Fruit fly (Drosophila melanogaster) whole organism, embryonic: ENCODE measurements around the gene mRpL20.
A peak's percentile ranks its signal among the peaks of the same experiment; 100 is the strongest.

ENCODE experiments used
- Awh ChIP-seq: fragments of 200-800 bp; sonication (Bioruptor generic); IDR thresholded peaks from 2 replicates; pipeline ENCODE4, ENCODE4 v1.3.6; 2022; ENCODE audit warnings: missing biosample characterization, missing genetic modification characterization
- CG10267 ChIP-seq: fragments of 200-800 bp; sonication (Bioruptor generic); optimal IDR thresholded peaks from 2 replicates; lab custom pipeline; 2018; ENCODE audit warnings: missing biosample characterization, mild to moderate bottlenecking, missing genetic modification characterization, moderate library complexity
- CG10959 ChIP-seq: fragments of 200-800 bp; sonication (Bioruptor generic); IDR thresholded peaks from 2 replicates; pipeline ENCODE4 v1.3.6; 2022; ENCODE audit warnings: missing biosample characterization, missing genetic modification characterization
- CG10979 ChIP-seq: fragments of 200-800 bp; sonication (Bioruptor generic); optimal IDR thresholded peaks from 2 replicates; lab custom pipeline; 2018; ENCODE audit warnings: missing biosample characterization, mild to moderate bottlenecking, missing genetic modification characterization, moderate library complexity
- CG13624 ChIP-seq: fragments of 200-800 bp; sonication (Bioruptor generic); optimal IDR thresholded peaks from 2 replicates; lab custom pipeline; 2016; ENCODE audit warnings: missing biosample characterization, missing genetic modification characterization
- CG14710 ChIP-seq: fragments of 200-800 bp; sonication (Bioruptor generic); optimal IDR thresholded peaks from 3 replicates; lab custom pipeline; 2019; ENCODE audit warnings: missing biosample characterization, mild to moderate bottlenecking, missing genetic modification characterization, moderate library complexity
- CG14965 ChIP-seq: fragments of 200-800 bp; sonication (Bioruptor generic); optimal IDR thresholded peaks from 2 replicates; lab custom pipeline; 2016; ENCODE audit warnings: missing biosample characterization, missing genetic modification characterization, borderline replicate concordance
- CG15479 ChIP-seq: fragments of 200-800 bp; sonication (Bioruptor generic); optimal IDR thresholded peaks from 3 replicates; lab custom pipeline; 2019; ENCODE audit warnings: missing biosample characterization, mild to moderate bottlenecking, missing genetic modification characterization, moderate library complexity
- CG1603 ChIP-seq: fragments of 200-800 bp; sonication (Bioruptor generic); optimal IDR thresholded peaks from 2 replicates; lab custom pipeline; 2019; ENCODE audit warnings: missing biosample characterization, mild to moderate bottlenecking, missing genetic modification characterization, moderate library complexity
- CG17829 ChIP-seq: fragments of 200-800 bp; optimal IDR thresholded peaks from 2 replicates; lab custom pipeline; 2019; ENCODE audit warnings: missing biosample characterization, mild to moderate bottlenecking, missing genetic modification characterization, moderate library complexity
- CG18262 ChIP-seq: fragments of 200-800 bp; optimal IDR thresholded peaks from 3 replicates; lab custom pipeline; 2019; ENCODE audit warnings: missing biosample characterization, mild to moderate bottlenecking, missing genetic modification characterization, moderate library complexity
- CG18764 ChIP-seq: fragments of 200-800 bp; sonication (Bioruptor generic); optimal IDR thresholded peaks from 3 replicates; lab custom pipeline; 2016; ENCODE audit warnings: missing biosample characterization, missing genetic modification characterization
- CG2712 ChIP-seq: fragments of 200-800 bp; optimal IDR thresholded peaks from 3 replicates; lab custom pipeline; 2019; ENCODE audit warnings: missing biosample characterization, mild to moderate bottlenecking, missing genetic modification characterization, moderate library complexity
- CG31441 ChIP-seq: fragments of 200-800 bp; sonication (Bioruptor generic); IDR thresholded peaks from 2 replicates; pipeline ENCODE4 v1.3.6; 2022; ENCODE audit warnings: missing biosample characterization, missing genetic modification characterization
- CG6272 ChIP-seq: fragments of 200-800 bp; sonication (Bioruptor generic); IDR thresholded peaks from 2 replicates; pipeline ENCODE4 v1.3.6; 2022; ENCODE audit warnings: missing biosample characterization, missing genetic modification characterization
- CG7271 ChIP-seq: fragments of 200-800 bp; sonication (Bioruptor generic); optimal IDR thresholded peaks from 2 replicates; lab custom pipeline; 2018; ENCODE audit warnings: missing biosample characterization, mild to moderate bottlenecking, missing genetic modification characterization, moderate library complexity
- CG7556 ChIP-seq: fragments of 200-800 bp; sonication (Bioruptor generic); optimal IDR thresholded peaks from 2 replicates; lab custom pipeline; 2017; ENCODE audit warnings: missing biosample characterization, mild to moderate bottlenecking, missing genetic modification characterization
- CG8924 ChIP-seq: fragments of 200-800 bp; optimal IDR thresholded peaks from 3 replicates; lab custom pipeline; 2019; ENCODE audit warnings: missing biosample characterization, mild to moderate bottlenecking, missing genetic modification characterization, moderate library complexity
- CG9727 ChIP-seq: fragments of 200-800 bp; sonication (Bioruptor generic); optimal IDR thresholded peaks from 3 replicates; lab custom pipeline; 2017; ENCODE audit warnings: missing biosample characterization, mild to moderate bottlenecking, missing genetic modification characterization
- CHES-1-like ChIP-seq: fragments of 200-800 bp; sonication (Bioruptor generic); optimal IDR thresholded peaks from 2 replicates; lab custom pipeline; 2016; ENCODE audit warnings: missing biosample characterization, missing genetic modification characterization
- CTCF ChIP-seq: fragments of 200-800 bp; sonication (Bioruptor generic); optimal IDR thresholded peaks from 2 replicates; lab custom pipeline; 2017; ENCODE audit warnings: missing biosample characterization, mild to moderate bottlenecking, missing genetic modification characterization, moderate library complexity
- Camta ChIP-seq: fragments of 200-800 bp; sonication (Bioruptor generic); optimal IDR thresholded peaks from 2 replicates; lab custom pipeline; 2016; ENCODE audit warnings: missing biosample characterization, missing genetic modification characterization
- CrebB ChIP-seq: fragments of 200-800 bp; sonication (Bioruptor generic); optimal IDR thresholded peaks from 3 replicates; lab custom pipeline; 2018; ENCODE audit warnings: missing biosample characterization, mild to moderate bottlenecking, missing genetic modification characterization
- D ChIP-seq, 2 experiments: fragments of 200-800 bp in 1 of 2; fragments of >200 bp in 1 of 2; sonication (Bioruptor generic) in 1 of 2; optimal IDR thresholded peaks; 2 replicates in 1 of 2; 3 replicates in 1 of 2; lab custom pipeline; 2017; ENCODE audit warnings: mild to moderate bottlenecking in 1 of 2, missing biosample characterization in 1 of 2, missing genetic modification characterization in 1 of 2, missing genetic modification reagents in 1 of 2
- D19A ChIP-seq: fragments of 200-800 bp; optimal IDR thresholded peaks from 3 replicates; lab custom pipeline; 2019; ENCODE audit warnings: missing biosample characterization, mild to moderate bottlenecking, missing genetic modification characterization, moderate library complexity
- Dref ChIP-seq: fragments of 200-800 bp; sonication (Bioruptor generic); IDR thresholded peaks from 2 replicates; pipeline ENCODE4 v1.3.6; 2022; ENCODE audit warnings: missing biosample characterization, missing genetic modification characterization
- Elba2 ChIP-seq: fragments of 200-800 bp; sonication (Bioruptor generic); optimal IDR thresholded peaks from 3 replicates; lab custom pipeline; 2016; ENCODE audit warnings: missing biosample characterization, missing genetic modification characterization
- Spps ChIP-seq: fragments of 200-800 bp; sonication (Bioruptor generic); optimal IDR thresholded peaks from 2 replicates; lab custom pipeline; 2018; ENCODE audit warnings: missing biosample characterization, mild to moderate bottlenecking, missing genetic modification characterization
- Sry-β ChIP-seq: fragments of 200-800 bp; sonication (Bioruptor generic); optimal IDR thresholded peaks from 2 replicates; lab custom pipeline; 2018; ENCODE audit warnings: missing biosample characterization, mild to moderate bottlenecking, missing genetic modification characterization, moderate library complexity
- Tbp ChIP-seq: fragments of >200 bp; optimal IDR thresholded peaks from 2 replicates; lab custom pipeline; 2018; ENCODE audit warnings: missing biosample characterization, missing genetic modification characterization
- ac ChIP-seq: fragments of 200-800 bp; sonication (Bioruptor generic); optimal IDR thresholded peaks from 3 replicates; lab custom pipeline; 2017; ENCODE audit warnings: missing biosample characterization, mild to moderate bottlenecking, missing genetic modification characterization
- al ChIP-seq: fragments of 200-800 bp; sonication (Bioruptor generic); IDR thresholded peaks from 2 replicates; pipeline ENCODE4 v1.3.6; 2022; ENCODE audit warnings: missing biosample characterization, missing genetic modification characterization
- chm ChIP-seq: fragments of 200-800 bp; sonication (Bioruptor generic); IDR thresholded peaks from 2 replicates; pipeline ENCODE4 v1.3.6; 2022; ENCODE audit warnings: missing biosample characterization, missing genetic modification characterization
- corto ChIP-seq: fragments of 200-800 bp; sonication (Bioruptor generic); optimal IDR thresholded peaks from 2 replicates; lab custom pipeline; 2016; ENCODE audit warnings: missing biosample characterization, mild to moderate bottlenecking, missing genetic modification characterization, moderate library complexity
- dm ChIP-seq: fragments of 200-800 bp; sonication (Bioruptor generic); optimal IDR thresholded peaks from 3 replicates; lab custom pipeline; 2016; ENCODE audit warnings: missing biosample characterization, missing genetic modification characterization
- en ChIP-seq: fragments of 200-800 bp; sonication (Bioruptor generic); optimal IDR thresholded peaks from 2 replicates; lab custom pipeline; 2016; ENCODE audit warnings: missing biosample characterization, missing genetic modification characterization
- fd102C ChIP-seq: fragments of 200-800 bp; sonication (Bioruptor generic); optimal IDR thresholded peaks from 2 replicates; lab custom pipeline; 2018; ENCODE audit warnings: missing biosample characterization, mild to moderate bottlenecking, missing genetic modification characterization, moderate library complexity
- gem ChIP-seq: fragments of 200-800 bp; sonication (Bioruptor generic); optimal IDR thresholded peaks from 2 replicates; lab custom pipeline; 2019; ENCODE audit warnings: missing biosample characterization, mild to moderate bottlenecking, missing genetic modification characterization, moderate library complexity
- jigr1 ChIP-seq: fragments of 200-800 bp; sonication (Bioruptor generic); IDR thresholded peaks from 3 replicates; pipeline ENCODE4 v1.3.6; 2022; ENCODE audit warnings: missing biosample characterization, missing genetic modification characterization
- kni ChIP-seq: fragments of 200-800 bp; sonication (Bioruptor generic); optimal IDR thresholded peaks from 3 replicates; lab custom pipeline; 2017; ENCODE audit warnings: mild to moderate bottlenecking, missing biosample characterization, missing genetic modification reagents, missing genetic modification characterization
- lola ChIP-seq, 3 experiments: fragments of >200 bp in 2 of 3; fragments of 200-800 bp in 1 of 3; sonication (Bioruptor generic) in 1 of 3; optimal IDR thresholded peaks; 2 replicates each; lab custom pipeline; 2017 to 2019; ENCODE audit warnings: missing biosample characterization in 3 of 3, missing genetic modification characterization in 3 of 3, mild to moderate bottlenecking in 1 of 3, moderate library complexity in 1 of 3
- p53 ChIP-seq: fragments of 200-800 bp; sonication (Bioruptor generic); optimal IDR thresholded peaks from 2 replicates; lab custom pipeline; 2016; ENCODE audit warnings: missing biosample characterization, missing genetic modification characterization
- sens ChIP-seq: fragments of 200-800 bp; sonication (Bioruptor generic); peaks from one replicate; lab custom pipeline; 2016; ENCODE audit warnings: missing biosample characterization, missing genetic modification characterization
- sima ChIP-seq: fragments of 200-800 bp; sonication (Bioruptor generic); optimal IDR thresholded peaks from 2 replicates; lab custom pipeline; 2016; ENCODE audit warnings: missing biosample characterization, missing genetic modification characterization
- slbo ChIP-seq: fragments of 200-800 bp; sonication (Bioruptor generic); IDR thresholded peaks from 2 replicates; pipeline ENCODE4 v1.3.6; 2022; ENCODE audit warnings: missing biosample characterization, missing genetic modification characterization
- tll ChIP-seq, 2 experiments: fragments of 200-800 bp in 1 of 2; fragments of >200 bp in 1 of 2; sonication (Bioruptor generic) in 1 of 2; optimal IDR thresholded peaks; 2 replicates each; lab custom pipeline; 2017 to 2019; ENCODE audit warnings: missing biosample characterization in 2 of 2, missing genetic modification characterization in 2 of 2, mild to moderate bottlenecking in 1 of 2, moderate library complexity in 1 of 2
- unc-4 ChIP-seq: fragments of 200-800 bp; sonication (Bioruptor generic); IDR thresholded peaks from 2 replicates; pipeline ENCODE4 v1.3.6; 2022; ENCODE audit warnings: missing biosample characterization, missing genetic modification characterization; ENCODE audit not compliant: partially characterized antibody
- zen ChIP-seq: fragments of 200-800 bp; sonication (Bioruptor generic); optimal IDR thresholded peaks from 3 replicates; lab custom pipeline; 2018; ENCODE audit warnings: missing biosample characterization, mild to moderate bottlenecking, missing genetic modification characterization, moderate library complexity
- zen2 ChIP-seq: fragments of 200-800 bp; sonication (Bioruptor generic); IDR thresholded peaks from 3 replicates; pipeline ENCODE4 v1.3.6; 2022; ENCODE audit warnings: missing biosample characterization, missing genetic modification characterization; ENCODE audit not compliant: partially characterized antibody
- zf30C ChIP-seq: fragments of 200-800 bp; sonication (Bioruptor generic); optimal IDR thresholded peaks from 3 replicates; lab custom pipeline; 2018; ENCODE audit warnings: missing biosample characterization, mild to moderate bottlenecking, missing genetic modification characterization

Gene mRpL20

dm6 chr3L:13049671-13050070 is 32.0 kb upstream of the mRpL20 start:
- TF ChIP-seq D19A (tag; lab: Kevin White, UChicago), result peak; percentile 15
- TF ChIP-seq sima (GFP tag; lab: Kevin White, UChicago), result no peak
- no peak for TF ChIP-seq CG14965 (GFP tag; lab: Kevin White, UChicago)
- peak; percentile 40 for TF ChIP-seq CG10267 (tag; lab: Kevin White, UChicago)
- no peak for TF ChIP-seq CHES-1-like (GFP tag; lab: Kevin White, UChicago)
- peak; percentile 11 for TF ChIP-seq corto (GFP tag; lab: Kevin White, UChicago)
- no peak for TF ChIP-seq Sry-β
- 0 out of 2 replicates have a peak, but pooled peaks have one; percentile 9 for TF ChIP-seq Awh
- TF ChIP-seq unc-4, result no peak
- TF ChIP-seq al (GFP tag; lab: Robert Waterston, UW), result no peak
- no peak for TF ChIP-seq p53 (GFP tag; lab: Kevin White, UChicago)
- no peak for TF ChIP-seq Spps (tag; lab: Kevin White, UChicago)
- peak; percentile 55 for TF ChIP-seq CG2712
- peak; percentile 70 for TF ChIP-seq CG9727 (GFP tag; lab: Kevin White, UChicago)
- peak; percentile 83 for TF ChIP-seq zen (tag; lab: Kevin White, UChicago)
- peak in 1 of 2 experiments; percentile 65 for TF ChIP-seq tll (GFP tag; optimal IDR thresholded peaks at IDR 0.05; lab: Kevin White, UChicago)
- peak; percentile 36 for TF ChIP-seq gem (tag; lab: Kevin White, UChicago)
- peak; percentile 11 for TF ChIP-seq ac (GFP tag; lab: Kevin White, UChicago)
- peak; percentile 89 for TF ChIP-seq CG15479 (GFP tag; lab: Kevin White, UChicago)
- TF ChIP-seq Tbp (GFP tag; lab: Kevin White, UChicago), result no peak
- TF ChIP-seq D (optimal IDR thresholded peaks at IDR 0.05; lab: Kevin White, UChicago), result no peak
- peak; percentile 4 for TF ChIP-seq D (GFP tag; optimal IDR thresholded peaks at IDR 0.05; lab: Kevin White, UChicago)
- TF ChIP-seq CG7556 (GFP tag; lab: Kevin White, UChicago), result peak; percentile 20
- TF ChIP-seq jigr1, result no peak
- TF ChIP-seq zen2 (GFP tag; lab: Robert Waterston, UW), result no peak
- TF ChIP-seq CG1603 (tag; lab: Kevin White, UChicago), result peak; percentile 8
- TF ChIP-seq dm, result no peak
- peak; percentile 64 for TF ChIP-seq sens
- TF ChIP-seq CG6272, result no peak
- TF ChIP-seq CG18764, result no peak
- TF ChIP-seq chm, result peak; percentile 14; the same call in 1 of the 2 replicates
- TF ChIP-seq CG31441 (GFP tag; lab: Robert Waterston, UW), result peak; percentile 42
- peak; percentile 43 for TF ChIP-seq kni (GFP tag; lab: Kevin White, UChicago)
- TF ChIP-seq CG14710, result peak; percentile 56
- TF ChIP-seq slbo (GFP tag; lab: Robert Waterston, UW), result no peak
- TF ChIP-seq CG10979 (tag; lab: Kevin White, UChicago), result peak; percentile 52
- TF ChIP-seq lola (GFP tag; optimal IDR thresholded peaks at IDR 0.05; lab: Kevin White, UChicago), result peak in 1 of 3 experiments; percentile 54
- TF ChIP-seq en (GFP tag; lab: Kevin White, UChicago), result no peak
- TF ChIP-seq zf30C (GFP tag; lab: Kevin White, UChicago), result peak; percentile 84
- peak; percentile 30 for TF ChIP-seq Elba2 (GFP tag; lab: Kevin White, UChicago)
- no peak for TF ChIP-seq CG13624 (GFP tag; lab: Kevin White, UChicago)
- TF ChIP-seq CTCF (GFP tag; lab: Kevin White, UChicago), result no peak
- peak; percentile 3 for TF ChIP-seq CG7271 (tag; lab: Kevin White, UChicago)
- TF ChIP-seq CG8924 (tag; lab: Kevin White, UChicago), result peak; percentile 25
- TF ChIP-seq fd102C (GFP tag; lab: Kevin White, UChicago), result peak; percentile 61
- TF ChIP-seq CG18262 (tag; lab: Kevin White, UChicago), result peak; percentile 49
- no peak for TF ChIP-seq CG10959 (GFP tag; lab: Robert Waterston, UW)
- TF ChIP-seq Camta (GFP tag; lab: Kevin White, UChicago), result no peak
- peak; percentile 35 for TF ChIP-seq CG17829 (tag; lab: Kevin White, UChicago)
- TF ChIP-seq CrebB (tag; lab: Kevin White, UChicago), result no peak
- TF ChIP-seq Dref (GFP tag; lab: Robert Waterston, UW), result no peak
